Fruit fly (Drosophila melanogaster) ovary, adult (tissue): ENCODE results near the gene CG12995.

Experiments
- CG17801 ChIP-seq: fragments of 200-800 bp; optimal IDR thresholded peaks from 2 replicates; lab custom pipeline; 2019; ENCODE audit warnings: missing biosample characterization, mild to moderate bottlenecking, missing genetic modification characterization, moderate library complexity; ENCODE audit not compliant: partially characterized antibody

CG12995 gene

DNA sequence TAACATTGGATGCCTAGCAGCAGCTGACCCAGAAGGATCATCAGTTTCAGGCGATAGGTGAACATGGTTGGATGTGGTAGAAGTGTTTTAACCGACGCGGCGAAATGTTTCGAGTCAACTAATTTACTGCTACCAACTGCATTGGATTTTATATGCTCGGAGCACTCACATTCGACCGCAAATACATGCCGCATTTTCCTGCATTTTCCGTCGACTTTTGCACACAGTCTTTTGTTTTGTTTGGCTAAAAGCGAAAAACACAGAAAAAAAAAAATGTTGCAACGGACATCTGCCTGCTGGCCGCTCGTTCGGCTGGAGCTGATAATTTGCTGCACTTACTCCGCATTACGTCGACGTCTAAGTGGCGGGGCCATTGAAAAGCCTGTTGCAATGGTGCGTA lies at the start of gene CG12995:
Gene CG12995, minus strand, starts transcription at position 101 of the 400 bp plus-strand sequence.
- TF ChIP-seq CG17801 (GFP tag; lab: Kevin White, UChicago) = no peak

DNA sequence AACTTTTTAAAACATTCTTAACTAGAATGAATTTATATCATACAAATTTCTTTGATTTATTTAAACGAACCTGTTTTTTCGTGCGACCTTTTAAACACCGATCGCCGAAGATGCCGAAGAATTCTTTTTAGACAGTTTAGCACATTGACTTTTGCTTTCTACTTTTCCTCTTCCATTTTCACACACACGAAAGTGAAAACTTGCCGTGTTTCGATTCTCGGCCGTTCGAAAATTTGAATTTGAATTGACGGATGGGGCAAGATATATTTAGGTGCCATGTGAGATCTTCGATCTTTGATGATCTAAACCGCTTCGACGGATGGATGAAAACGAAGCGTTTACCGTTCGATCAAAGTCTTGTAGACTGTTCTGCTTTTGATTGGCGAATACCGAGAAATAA lies 45.9 kb upstream of the CG12995 start:
- no peak for TF ChIP-seq CG17801 (GFP tag; lab: Kevin White, UChicago)

DNA sequence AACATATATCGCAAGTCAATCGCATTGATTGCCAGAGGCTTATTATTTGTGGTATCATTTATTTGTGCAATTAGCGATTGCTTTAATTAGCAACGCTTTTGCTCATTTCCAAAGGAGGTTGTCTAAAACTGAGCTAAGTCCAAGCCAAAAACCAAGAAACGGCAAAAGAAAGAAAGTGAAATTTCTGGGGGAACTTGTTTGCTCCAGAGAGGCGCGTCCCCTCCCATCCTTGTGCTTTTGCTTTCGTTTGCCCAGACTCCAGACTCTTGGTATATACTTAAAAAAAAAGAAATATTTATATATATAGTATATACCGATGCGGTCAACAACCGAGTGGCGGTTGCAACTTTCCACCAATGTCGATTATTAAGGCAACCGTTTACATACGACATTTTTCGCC lies 44.3 kb upstream of the CG12995 start:
- no peak for TF ChIP-seq CG17801 (GFP tag; lab: Kevin White, UChicago)

DNA sequence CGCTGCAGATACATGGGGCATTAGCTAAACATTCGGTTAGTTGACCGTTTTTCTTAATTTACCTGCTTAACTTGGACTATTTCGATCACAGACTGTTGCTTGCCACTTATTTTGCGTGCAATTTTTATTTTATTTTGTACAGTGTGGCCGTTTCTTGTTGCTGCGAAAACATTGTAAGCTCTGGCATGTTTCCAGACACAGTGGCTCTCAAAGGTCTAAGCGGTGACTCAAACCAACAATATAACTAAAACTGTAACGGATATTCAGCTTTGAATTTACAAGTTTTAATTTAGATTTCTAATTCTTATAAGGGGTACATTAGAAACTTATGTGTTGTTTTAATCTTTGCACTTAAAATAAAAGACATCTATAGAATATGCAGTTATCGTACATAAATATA lies 39.5 kb upstream of the CG12995 start, which contains the start of gene CG8675:
Gene CG8675, minus strand, starts transcription at position 177 of the 400 bp plus-strand sequence.
- peak; percentile 16 for TF ChIP-seq CG17801 (GFP tag; lab: Kevin White, UChicago)

DNA sequence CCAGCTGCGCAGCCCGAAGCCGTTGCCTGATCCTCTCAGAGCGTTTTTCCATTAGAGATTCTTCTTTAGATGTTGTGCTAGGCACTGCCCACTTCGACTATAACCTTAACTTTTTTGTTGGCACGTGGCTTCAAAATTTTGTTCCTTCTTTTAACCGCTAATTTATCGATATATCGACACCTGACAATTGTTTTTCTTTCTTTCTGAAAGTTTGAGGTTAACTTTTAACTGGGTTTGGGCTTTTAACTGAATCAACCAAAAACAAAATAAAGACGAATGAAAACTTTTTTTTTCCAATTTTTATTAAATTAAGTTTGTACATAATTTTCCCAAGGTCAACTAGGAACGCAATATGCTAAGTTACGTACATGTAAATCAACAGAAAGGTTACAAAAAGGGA lies 37.1 kb upstream of the CG12995 start, which contains the start of gene CG42854:
Gene CG42854, minus strand, starts transcription at position 101 of the 400 bp plus-strand sequence.
- TF ChIP-seq CG17801 (GFP tag; lab: Kevin White, UChicago) = no peak

DNA sequence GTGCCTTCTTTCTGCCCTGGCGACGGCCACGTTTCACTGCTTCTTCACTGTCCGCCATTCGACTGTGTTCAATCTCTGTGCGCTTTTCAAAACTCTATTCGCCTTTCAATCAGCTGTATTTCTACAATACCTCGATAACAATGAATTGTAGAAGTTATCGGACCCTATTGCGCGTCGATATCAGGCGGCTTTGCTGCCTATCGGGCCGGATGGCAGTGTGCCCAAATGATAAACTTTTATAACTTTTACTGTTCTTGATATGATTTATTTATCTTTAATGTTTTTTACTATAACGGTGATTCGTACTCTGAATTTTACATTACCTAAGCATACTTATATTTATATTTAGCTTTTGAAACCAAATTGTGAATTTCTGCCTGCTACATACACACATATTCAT lies 35.1 kb upstream of the CG12995 start, which contains the start of gene CG8915:
Gene CG8915, minus strand, starts transcription at position 148 of the 400 bp plus-strand sequence.
- peak; percentile 38 for TF ChIP-seq CG17801 (GFP tag; lab: Kevin White, UChicago)

DNA sequence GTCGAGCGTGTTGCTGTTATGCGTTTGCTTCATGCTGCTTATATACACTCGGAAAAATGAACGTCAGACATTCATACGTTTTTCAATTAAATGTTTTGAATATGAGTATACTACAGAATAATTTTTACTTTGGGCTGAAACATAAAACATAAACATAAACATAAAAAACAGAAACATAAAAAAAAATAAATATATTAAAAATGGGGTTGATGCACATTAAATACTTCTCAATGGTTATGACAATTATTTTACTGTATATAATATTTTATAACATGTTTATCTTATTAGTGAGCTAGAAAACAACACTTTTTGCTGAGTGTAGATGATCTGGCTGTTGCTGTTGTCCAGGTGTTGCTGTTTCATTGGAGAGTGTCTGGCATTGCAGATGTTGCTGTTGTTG lies 27.6 kb upstream of the CG12995 start:
- no peak for TF ChIP-seq CG17801 (GFP tag; lab: Kevin White, UChicago)

DNA sequence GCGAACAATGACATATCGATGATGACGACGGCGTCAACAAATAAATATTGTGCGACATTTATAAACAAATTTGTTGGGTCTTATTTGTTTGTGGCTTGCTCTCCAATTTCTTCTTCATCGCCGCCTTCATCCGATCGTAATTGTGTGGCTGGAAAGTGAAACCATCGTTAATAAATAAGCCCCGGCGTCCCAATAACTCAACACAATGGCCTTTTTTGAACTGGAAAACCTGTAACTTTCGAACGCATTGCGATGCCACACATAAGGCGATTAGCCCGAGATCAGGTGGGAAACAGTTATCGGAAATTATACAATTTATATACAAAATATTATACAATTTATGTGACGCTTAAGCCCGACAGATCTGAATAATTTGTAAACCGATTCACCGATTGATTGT lies 26.7 kb upstream of the CG12995 start:
- no peak for TF ChIP-seq CG17801 (GFP tag; lab: Kevin White, UChicago)

DNA sequence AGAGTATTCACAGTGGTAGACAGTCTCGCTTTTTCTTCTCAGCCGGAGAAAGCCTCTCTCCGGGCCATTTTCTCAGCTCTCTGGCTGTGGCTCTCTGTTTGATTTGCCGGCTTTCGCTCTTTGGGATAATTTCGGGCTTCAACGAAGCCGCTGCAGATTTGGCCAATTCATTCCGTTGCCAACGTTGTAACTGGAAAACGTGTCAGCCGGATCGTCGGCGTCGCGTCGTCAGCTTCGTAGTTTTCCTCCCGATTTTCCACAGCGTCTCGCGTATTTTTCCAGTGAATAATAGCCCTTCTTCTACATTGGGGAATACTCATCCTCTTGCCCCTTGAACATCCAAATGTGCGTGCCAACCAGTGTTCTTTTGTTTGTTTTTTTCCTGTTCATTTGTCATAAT lies 22.8 kb upstream of the CG12995 start, which contains the start of gene f:
Gene f, plus strand, starts transcription at position 301 of the 400 bp plus-strand sequence.
- no peak for TF ChIP-seq CG17801 (GFP tag; lab: Kevin White, UChicago)

DNA sequence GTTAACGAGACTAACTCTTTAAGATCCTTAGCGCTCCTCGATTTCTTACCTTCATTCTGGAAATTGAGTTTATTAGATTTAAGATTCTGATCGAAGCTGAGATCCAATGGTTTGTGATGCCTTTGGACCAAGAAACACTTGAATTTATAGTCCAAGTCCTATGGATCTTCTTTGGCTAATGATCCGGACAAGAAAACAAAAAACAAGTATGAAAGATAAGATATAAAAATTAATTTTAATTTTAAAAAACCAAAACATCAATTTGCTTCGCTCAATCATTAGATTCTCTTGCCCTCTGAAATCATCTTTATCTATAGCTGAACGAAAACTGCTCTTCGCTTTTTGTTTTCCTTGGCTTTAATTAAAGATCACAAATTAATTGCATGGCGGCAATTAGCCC lies 21.1 kb upstream of the CG12995 start, which contains the start of gene CG10597:
Gene CG10597, minus strand, starts transcription at position 101 of the 400 bp plus-strand sequence.
- TF ChIP-seq CG17801 (GFP tag; lab: Kevin White, UChicago) = no peak

DNA sequence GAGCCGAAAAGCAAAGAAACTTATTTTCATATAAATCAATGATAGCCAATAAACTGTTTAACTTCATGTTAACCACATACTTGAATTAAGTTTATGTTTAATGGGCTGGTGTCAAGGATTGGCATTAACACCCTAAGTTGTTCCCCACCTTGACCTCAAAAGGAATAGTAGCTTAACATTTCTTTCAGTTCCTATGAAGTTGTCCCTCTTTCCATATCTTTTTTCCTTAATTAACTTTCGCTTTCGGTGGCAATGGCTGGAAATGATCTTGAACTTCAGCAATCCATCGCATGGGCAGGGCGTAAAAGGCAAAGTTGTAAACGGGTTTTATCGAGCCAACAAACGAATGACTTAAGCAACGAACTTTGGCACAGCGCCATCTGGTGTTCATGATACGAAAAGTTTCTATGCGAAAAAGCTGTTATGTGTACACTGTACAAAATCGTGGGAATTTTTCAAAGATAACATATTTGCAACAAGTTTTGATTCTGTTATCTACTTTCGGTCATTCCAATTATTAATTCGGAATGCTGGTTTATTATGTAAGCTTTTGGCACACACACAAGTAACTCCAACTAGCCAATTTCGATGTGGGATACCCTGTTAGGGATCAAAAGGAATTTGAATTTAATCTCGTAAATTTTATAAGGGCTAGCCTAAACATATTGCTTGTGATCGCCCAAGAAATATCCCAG lies 19.8 kb upstream of the CG12995 start:
- no peak for TF ChIP-seq CG17801 (GFP tag; lab: Kevin White, UChicago)

DNA sequence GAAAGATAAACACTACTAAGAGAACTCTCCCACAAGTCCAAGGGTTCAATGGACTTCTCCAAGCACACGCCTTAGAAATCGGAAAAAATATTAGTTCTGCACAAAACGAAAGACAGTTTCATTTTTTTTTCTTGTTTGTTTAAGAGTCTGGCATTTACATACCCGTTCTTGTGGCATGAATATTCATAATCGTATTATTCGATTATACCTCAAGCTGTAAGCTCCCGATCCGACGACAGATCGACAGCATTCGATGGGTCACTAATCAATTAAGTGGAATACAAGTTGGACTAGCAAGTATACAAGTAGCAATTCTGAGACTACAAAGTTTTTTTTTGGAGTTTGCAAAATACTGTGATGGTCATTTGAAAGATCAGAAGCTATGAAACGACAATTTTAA lies 17.7 kb upstream of the CG12995 start:
- no peak for TF ChIP-seq CG17801 (GFP tag; lab: Kevin White, UChicago)

DNA sequence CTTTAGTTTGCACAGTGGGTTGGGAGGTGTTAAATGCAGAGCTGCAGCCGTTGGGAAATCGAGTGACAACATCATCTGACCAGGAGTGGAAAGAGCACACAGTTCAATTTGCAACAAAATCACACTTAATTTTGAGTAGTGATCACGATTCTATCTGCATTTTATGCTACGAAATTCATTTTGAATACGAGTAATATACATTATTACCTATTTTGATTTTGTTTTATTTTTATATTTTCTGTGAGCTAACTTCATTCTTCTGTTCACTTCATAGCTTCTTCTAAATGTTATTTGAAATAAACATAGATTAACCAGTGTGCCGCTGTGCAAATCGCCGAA lies 16.9 kb upstream of the CG12995 start, which contains the start of gene CG10598:
Gene CG10598, minus strand, starts transcription at position 187 of the 339 bp plus-strand sequence.
- TF ChIP-seq CG17801 (GFP tag; lab: Kevin White, UChicago) = no peak

DNA sequence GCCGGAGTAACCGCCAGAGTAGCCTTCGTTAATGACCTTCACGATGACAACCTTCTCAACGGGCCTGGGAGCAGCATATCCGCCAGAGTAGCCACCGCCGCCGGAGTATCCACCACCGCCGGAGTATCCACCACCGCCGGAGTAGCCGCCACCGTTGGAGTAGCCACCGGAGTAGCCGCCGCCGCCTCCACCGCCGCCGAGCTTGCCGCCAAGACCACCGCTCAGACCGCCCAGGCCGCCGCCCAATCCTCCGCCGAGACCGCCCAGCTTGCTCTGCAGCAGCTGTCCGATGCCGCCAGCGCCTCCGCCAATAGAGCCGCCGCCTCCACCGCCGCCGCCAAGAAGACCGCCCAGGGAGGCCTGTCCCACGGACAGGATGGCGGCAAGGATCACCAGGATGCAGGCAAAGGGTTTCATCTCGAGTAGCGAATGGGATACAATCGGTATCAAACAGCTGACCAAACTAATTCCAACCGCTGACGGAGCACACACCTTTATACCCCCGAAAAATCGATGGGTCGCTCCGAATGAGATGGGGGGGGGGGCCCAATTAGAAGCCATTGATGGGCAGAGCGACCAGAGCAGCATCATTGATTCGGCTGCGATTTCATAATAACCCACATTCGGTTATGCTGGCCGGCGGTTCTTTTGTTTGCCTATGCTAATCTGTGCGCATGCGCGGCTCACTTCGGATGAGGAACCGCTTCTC lies 16.3 kb upstream of the CG12995 start:
- TF ChIP-seq CG17801 (GFP tag; lab: Kevin White, UChicago) = no peak

DNA sequence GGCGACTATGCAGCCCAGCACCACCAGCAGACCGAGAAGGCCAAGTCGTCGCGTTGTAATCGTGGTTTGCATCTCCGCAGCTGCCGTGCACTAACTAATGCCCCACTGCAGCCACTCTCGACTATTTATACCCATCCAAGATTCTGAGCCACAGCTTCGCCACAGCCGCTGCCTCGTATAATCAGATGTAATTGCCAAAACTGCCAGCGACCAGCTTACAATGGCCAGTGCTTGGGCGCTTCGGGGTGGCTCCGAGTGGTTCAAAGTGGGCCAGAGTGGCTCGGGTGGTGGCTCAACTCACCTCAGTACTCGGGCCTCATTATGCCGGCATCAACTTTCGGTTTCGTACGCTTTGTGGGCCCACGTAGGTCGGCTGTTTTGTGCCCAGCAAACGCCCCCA lies 13.9 kb upstream of the CG12995 start, which contains the start of gene CG34327:
Gene CG34327, minus strand, starts transcription at position 101 of the 400 bp plus-strand sequence.
- no peak for TF ChIP-seq CG17801 (GFP tag; lab: Kevin White, UChicago)
